Worm (Caenorhabditis elegans) whole organism, young adult: ENCODE results near the gene Y75B12B.11.
A peak's percentile ranks its signal among the peaks of the same experiment; 100 is the strongest.

Experiments used
- B0035.1 ChIP-seq: sonication (generic microtip); optimal IDR thresholded peaks from 2 replicates; lab custom pipeline; 2016; ENCODE audit warnings: missing genetic modification characterization, mild to moderate bottlenecking, missing compliant biosample characterization, missing genotype, missing genetic modification reagents
- B0261.1 ChIP-seq: sonication (generic microtip); optimal IDR thresholded peaks from 2 replicates; lab custom pipeline; 2016; ENCODE audit warnings: mild to moderate bottlenecking, missing genetic modification characterization, moderate library complexity, missing compliant biosample characterization
- B0336.3 ChIP-seq: fragments of 200-800 bp; sonication (Bioruptor generic); IDR thresholded peaks from 2 replicates; pipeline ENCODE4 v1.3.6; 2022; ENCODE audit warnings: missing genetic modification characterization, missing compliant biosample characterization
- F33H1.4 ChIP-seq: fragments of 200-800 bp; sonication (Bioruptor generic); IDR thresholded peaks from 2 replicates; pipeline ENCODE4 v1.3.6; 2022; ENCODE audit warnings: missing genetic modification reagents, missing genetic modification characterization, missing compliant biosample characterization
- F39B2.1 ChIP-seq: fragments of 200-800 bp; sonication (Bioruptor generic); IDR thresholded peaks from 2 replicates; pipeline ENCODE4 v1.3.6; 2022; ENCODE audit warnings: missing genetic modification reagents, missing genetic modification characterization, missing compliant biosample characterization
- F52B5.7 ChIP-seq: sonication (generic microtip); optimal IDR thresholded peaks from 2 replicates; lab custom pipeline; 2016; ENCODE audit warnings: mild to moderate bottlenecking, missing genetic modification characterization, missing compliant biosample characterization
- F57A8.1 ChIP-seq: fragments of 200-800 bp; sonication (Bioruptor generic); optimal IDR thresholded peaks from 2 replicates; lab custom pipeline; 2018; ENCODE audit warnings: mild to moderate bottlenecking, missing genetic modification characterization, moderate library complexity, missing compliant biosample characterization
- T07F8.4 ChIP-seq: sonication (generic microtip); optimal IDR thresholded peaks from 2 replicates; lab custom pipeline; 2016; ENCODE audit warnings: mild to moderate bottlenecking, missing genetic modification characterization, moderate library complexity, missing compliant biosample characterization
- Y53F4B.3 ChIP-seq: fragments of 200-800 bp; sonication (Bioruptor generic); IDR thresholded peaks from 2 replicates; pipeline ENCODE4 v1.3.6; 2022; ENCODE audit warnings: missing genetic modification reagents, missing genetic modification characterization, missing compliant biosample characterization
- Y79H2A.3 ChIP-seq: fragments of 200-800 bp; sonication (Bioruptor generic); conservative IDR thresholded peaks from 2 replicates; pipeline ENCODE4 v1.3.6; 2022; ENCODE audit warnings: missing genetic modification reagents, missing genetic modification characterization, missing compliant biosample characterization
- ZK185.1 ChIP-seq: sonication (generic microtip); optimal IDR thresholded peaks from 2 replicates; lab custom pipeline; 2016; ENCODE audit warnings: mild to moderate bottlenecking, missing genetic modification characterization, missing compliant biosample characterization; ENCODE audit not compliant: poor library complexity, severe bottlenecking
- aptf-3 ChIP-seq: fragments of 200-800 bp; sonication (Bioruptor generic); IDR thresholded peaks from 2 replicates; pipeline ENCODE4 v1.3.6; 2022; ENCODE audit warnings: missing genetic modification characterization, missing compliant biosample characterization
- atf-7 ChIP-seq: sonication (generic microtip); optimal IDR thresholded peaks from 2 replicates; lab custom pipeline; 2017; ENCODE audit warnings: mild to moderate bottlenecking, missing genetic modification characterization, missing compliant biosample characterization
- attf-6 ChIP-seq: fragments of 200-800 bp; sonication (Bioruptor generic); IDR thresholded peaks from 2 replicates; pipeline ENCODE4 v1.3.6; 2022; ENCODE audit warnings: missing genetic modification reagents, missing genetic modification characterization, missing compliant biosample characterization
- bed-1 ChIP-seq: fragments of 200-800 bp; sonication (Bioruptor generic); IDR thresholded peaks from 2 replicates; pipeline ENCODE4 v1.3.6; 2022; ENCODE audit warnings: missing genetic modification reagents, missing genetic modification characterization, missing compliant biosample characterization
- cebp-1 ChIP-seq, 2 experiments: fragments of 200-800 bp in 1 of 2; sonication (Bioruptor generic) in 1 of 2; sonication (generic microtip) in 1 of 2; IDR thresholded peaks in 1 of 2; optimal IDR thresholded peaks in 1 of 2; 2 replicates each; pipeline versions ENCODE4 v1.3.6 to Lab custom; 2017 to 2022; ENCODE audit warnings: missing compliant biosample characterization in 2 of 2, missing genetic modification characterization in 2 of 2, mild to moderate bottlenecking in 1 of 2, missing genetic modification reagents in 1 of 2, moderate library complexity in 1 of 2
- cebp-2 ChIP-seq: fragments of 200-800 bp; sonication (Bioruptor generic); IDR thresholded peaks from 2 replicates; pipeline ENCODE4 v1.3.6; 2022; ENCODE audit warnings: missing genetic modification characterization, missing compliant biosample characterization
- ceh-100 ChIP-seq: fragments of 200-800 bp; sonication (Bioruptor generic); IDR thresholded peaks from 2 replicates; pipeline ENCODE4 v1.3.6; 2022; ENCODE audit warnings: missing genetic modification reagents, missing genetic modification characterization, missing compliant biosample characterization
- ceh-27 ChIP-seq: fragments of 200-800 bp; sonication (Bioruptor generic); optimal IDR thresholded peaks from 2 replicates; lab custom pipeline; 2018; ENCODE audit warnings: mild to moderate bottlenecking, missing genetic modification characterization, moderate library complexity, missing compliant biosample characterization
- chd-7 ChIP-seq: sonication (generic microtip); optimal IDR thresholded peaks from 2 replicates; lab custom pipeline; 2016; ENCODE audit warnings: mild to moderate bottlenecking, missing genetic modification characterization, moderate library complexity, missing compliant biosample characterization
- dox-1 ChIP-seq: fragments of 200-800 bp; sonication (Bioruptor generic); IDR thresholded peaks from 2 replicates; pipeline ENCODE4 v1.3.6; 2022; ENCODE audit warnings: missing genetic modification reagents, missing genetic modification characterization, missing compliant biosample characterization
- dpl-1 ChIP-seq: fragments of 150-350 bp; optimal IDR thresholded peaks from 2 replicates; lab custom pipeline; 2014; ENCODE audit warnings: missing biosample characterization, missing genetic modification reagents, missing genetic modification characterization
- egl-18 ChIP-seq: fragments of 200-800 bp; sonication (Bioruptor generic); IDR thresholded peaks from 2 replicates; pipeline ENCODE4 v1.3.6; 2022; ENCODE audit warnings: missing genetic modification reagents, missing genetic modification characterization, missing compliant biosample characterization
- egl-44 ChIP-seq: fragments of 200-800 bp; sonication (Bioruptor generic); IDR thresholded peaks from 2 replicates; pipeline ENCODE4 v1.3.6; 2022; ENCODE audit warnings: missing genetic modification reagents, missing genetic modification characterization, missing compliant biosample characterization
- gei-17 ChIP-seq: fragments of 200-800 bp; sonication (Bioruptor generic); optimal IDR thresholded peaks from 2 replicates; lab custom pipeline; 2018; ENCODE audit warnings: mild to moderate bottlenecking, missing genetic modification characterization, missing compliant biosample characterization
- him-1 ChIP-seq: sonication (generic microtip); optimal IDR thresholded peaks from 2 replicates; lab custom pipeline; 2016; ENCODE audit warnings: missing genotype, missing genetic modification reagents, missing genetic modification characterization, missing compliant biosample characterization
- hmg-20 ChIP-seq: fragments of 200-800 bp; sonication (Bioruptor generic); IDR thresholded peaks from 2 replicates; pipeline ENCODE4 v1.3.6; 2022; ENCODE audit warnings: missing genetic modification reagents, missing genetic modification characterization, missing compliant biosample characterization
- let-526 ChIP-seq: fragments of 200-800 bp; sonication (Bioruptor generic); IDR thresholded peaks from 2 replicates; pipeline ENCODE4 v1.3.6; 2022; ENCODE audit warnings: missing genetic modification reagents, missing genetic modification characterization, missing compliant biosample characterization
- let-607 ChIP-seq, 2 experiments: fragments of 200-800 bp in 1 of 2; sonication (Bioruptor generic) in 1 of 2; sonication (generic microtip) in 1 of 2; optimal IDR thresholded peaks; 2 replicates each; lab custom pipeline; 2016 to 2018; ENCODE audit warnings: mild to moderate bottlenecking in 2 of 2, missing compliant biosample characterization in 2 of 2, missing genetic modification characterization in 2 of 2, moderate library complexity in 2 of 2, missing genotype in 1 of 2
- lin-35 ChIP-seq, 3 experiments: fragments of 150-350 bp in 2 of 3; sonication (generic microtip) in 1 of 3; optimal IDR thresholded peaks; 2 replicates each; lab custom pipeline; 2014 to 2018; ENCODE audit warnings: missing biosample characterization in 3 of 3, missing genetic modification characterization in 3 of 3, missing genetic modification reagents in 3 of 3
- lir-1 ChIP-seq: fragments of 200-800 bp; sonication (Bioruptor generic); conservative IDR thresholded peaks from 2 replicates; pipeline ENCODE4 v1.3.6; 2022; ENCODE audit warnings: missing genetic modification reagents, missing genetic modification characterization, missing compliant biosample characterization
- lsl-1 ChIP-seq: fragments of 200-800 bp; sonication (Bioruptor generic); optimal IDR thresholded peaks from 2 replicates; lab custom pipeline; 2018; ENCODE audit warnings: mild to moderate bottlenecking, missing genetic modification characterization, moderate library complexity, missing compliant biosample characterization
- mcd-1 ChIP-seq: fragments of 200-800 bp; sonication (Bioruptor generic); IDR thresholded peaks from 2 replicates; pipeline ENCODE4 v1.3.6; 2022; ENCODE audit warnings: missing genetic modification reagents, missing genetic modification characterization, missing compliant biosample characterization
- nfya-1 ChIP-seq: sonication (generic microtip); optimal IDR thresholded peaks from 2 replicates; lab custom pipeline; 2017; ENCODE audit warnings: antibody characterized with exemption, missing compliant biosample characterization, missing genetic modification characterization, borderline replicate concordance; ENCODE audit not compliant: insufficient read depth
- nfyb-1 ChIP-seq: fragments of 200-800 bp; sonication (Bioruptor generic); IDR thresholded peaks from 2 replicates; pipeline ENCODE4 v1.3.6; 2022; ENCODE audit warnings: missing genetic modification reagents, missing genetic modification characterization, missing compliant biosample characterization
- nhr-120 ChIP-seq: fragments of 200-800 bp; sonication (Bioruptor generic); IDR thresholded peaks from 2 replicates; pipeline ENCODE4 v1.3.6; 2022; ENCODE audit warnings: missing genetic modification characterization, missing compliant biosample characterization
- pbrm-1 ChIP-seq: fragments of 200-800 bp; sonication (Bioruptor generic); IDR thresholded peaks from 2 replicates; pipeline ENCODE4 v1.3.6; 2022; ENCODE audit warnings: missing genetic modification reagents, missing genetic modification characterization, missing compliant biosample characterization
- snpc-1.1 ChIP-seq: sonication (generic microtip); optimal IDR thresholded peaks from 2 replicates; lab custom pipeline; 2017; ENCODE audit warnings: missing genetic modification characterization, mild to moderate bottlenecking, missing compliant biosample characterization, antibody characterized with exemption, moderate library complexity, missing genotype, missing genetic modification reagents; ENCODE audit not compliant: insufficient read depth
- snpc-3.4 ChIP-seq: sonication (generic microtip); optimal IDR thresholded peaks from 2 replicates; lab custom pipeline; 2017; ENCODE audit warnings: missing genetic modification characterization, mild to moderate bottlenecking, missing compliant biosample characterization, antibody characterized with exemption, moderate library complexity, missing genotype, missing genetic modification reagents
- snpc-4 ChIP-seq, 5 experiments: fragments of 150-350 bp in 1 of 5; sonication (generic microtip) in 4 of 5; optimal IDR thresholded peaks; 2 replicates each; lab custom pipeline; 2014 to 2018; ENCODE audit warnings: missing genetic modification characterization in 5 of 5, missing biosample characterization in 3 of 5, antibody characterized with exemption in 2 of 5, mild to moderate bottlenecking in 2 of 5, missing compliant biosample characterization in 2 of 5, missing genotype in 2 of 5, moderate library complexity in 2 of 5, missing genetic modification reagents in 1 of 5
- unc-62 ChIP-seq: fragments of 150-350 bp; optimal IDR thresholded peaks from 2 replicates; lab custom pipeline; 2014; ENCODE audit warnings: missing biosample characterization, missing genetic modification reagents, missing genetic modification characterization
- zfh-2 ChIP-seq: fragments of 200-800 bp; sonication (Bioruptor generic); conservative IDR thresholded peaks from 2 replicates; pipeline ENCODE4 v1.3.6; 2022; ENCODE audit warnings: missing genetic modification reagents, missing genetic modification characterization, missing compliant biosample characterization
- zim-3 ChIP-seq: sonication (generic microtip); optimal IDR thresholded peaks from 2 replicates; lab custom pipeline; 2017; ENCODE audit warnings: mild to moderate bottlenecking, missing genetic modification characterization, moderate library complexity, missing compliant biosample characterization
- ztf-25 ChIP-seq: fragments of 200-800 bp; sonication (Bioruptor generic); IDR thresholded peaks from 2 replicates; pipeline ENCODE4 v1.3.6; 2022; ENCODE audit warnings: missing genetic modification reagents, missing genetic modification characterization, missing compliant biosample characterization

Y75B12B.11 gene

ce11 chrV:15187083-15188057, 3.7 kb upstream of the Y75B12B.11 start, which contains the start of the genes cyn-7 and bath-36 (continued):
- TF ChIP-seq zim-3 (tag; lab: Kevin White, UChicago) (no peak), F52B5.7 (tag; lab: Kevin White, UChicago) (no peak), cebp-1 (GFP tag; IDR thresholded peaks at IDR 0.05; lab: Robert Waterston, UW) (no peak; the same call in 1 of the 2 replicates), cebp-1 (tag; optimal IDR thresholded peaks at IDR 0.05; lab: Kevin White, UChicago) (peak; percentile 61), snpc-1.1 (tag; lab: Kevin White, UChicago) (no peak), him-1 (tag; lab: Kevin White, UChicago) (no peak), chd-7 (tag; lab: Kevin White, UChicago) (no peak), lsl-1 (GFP tag; lab: Kevin White, UChicago) (peak; percentile 49), Y53F4B.3 (GFP tag; lab: Robert Waterston, UW) (no peak), lin-35 (GFP tag; optimal IDR thresholded peaks at IDR 0.05; lab: Kevin White, UChicago) (peak in 1 of 3 experiments; percentile 66), gei-17 (GFP tag; lab: Kevin White, UChicago) (peak; percentile 59), B0035.1 (tag; lab: Kevin White, UChicago) (no peak), nfya-1 (tag; lab: Kevin White, UChicago) (no peak), zfh-2 (GFP tag; lab: Robert Waterston, UW) (no peak), ceh-100 (GFP tag; lab: Robert Waterston, UW) (peak; percentile 44; the same call in 1 of the 2 replicates), snpc-4 (GFP tag; optimal IDR thresholded peaks at IDR 0.05; lab: Kevin White, UChicago) (no peak), snpc-4 (tag; optimal IDR thresholded peaks at IDR 0.05; lab: Kevin White, UChicago) (peak in 2 of 4 experiments; percentile 68 to 71), bed-1 (GFP tag; lab: Robert Waterston, UW) (no peak), F39B2.1 (GFP tag; lab: Robert Waterston, UW) (no peak), dox-1 (GFP tag; lab: Robert Waterston, UW) (peak; percentile 68), let-526 (GFP tag; lab: Robert Waterston, UW) (no peak), pbrm-1 (GFP tag; lab: Robert Waterston, UW) (peak; percentile 81), Y79H2A.3 (GFP tag; lab: Robert Waterston, UW) (no peak), lir-1 (GFP tag; lab: Robert Waterston, UW) (peak; percentile 70), aptf-3 (GFP tag; lab: Robert Waterston, UW) (no peak), attf-6 (GFP tag; lab: Robert Waterston, UW) (no peak), F33H1.4 (GFP tag; lab: Robert Waterston, UW) (peak; percentile 56), B0261.1 (tag; lab: Kevin White, UChicago) (peak; percentile 7), B0336.3 (GFP tag; lab: Robert Waterston, UW) (peak; percentile 55; the same call in 1 of the 2 replicates), atf-7 (tag; lab: Kevin White, UChicago) (peak; percentile 28), dpl-1 (peak; percentile 52), unc-62 (GFP tag; lab: Kevin White, UChicago) (no peak), let-607 (tag; optimal IDR thresholded peaks at IDR 0.05; lab: Kevin White, UChicago) (peak in 1 of 2 experiments; percentile 63), ceh-27 (GFP tag; lab: Kevin White, UChicago) (no peak), nfyb-1 (GFP tag; lab: Robert Waterston, UW) (peak; percentile 53; the same call in 1 of the 2 replicates), T07F8.4 (tag; lab: Kevin White, UChicago) (no peak), egl-18 (GFP tag; lab: Robert Waterston, UW) (no peak), ZK185.1 (tag; lab: Kevin White, UChicago) (peak; percentile 72), snpc-3.4 (tag; lab: Kevin White, UChicago) (peak; percentile 76), egl-44 (GFP tag; lab: Robert Waterston, UW) (no peak), ztf-25 (GFP tag; lab: Robert Waterston, UW) (no peak), F57A8.1 (GFP tag; lab: Kevin White, UChicago) (no peak), nhr-120 (GFP tag; lab: Robert Waterston, UW) (no peak), cebp-2 (GFP tag; lab: Robert Waterston, UW) (no peak), mcd-1 (GFP tag; lab: Robert Waterston, UW) (peak; percentile 91), hmg-20 (GFP tag; lab: Robert Waterston, UW) (no peak)
